Fruit fly (Drosophila melanogaster) whole organism, embryonic: ENCODE data around the gene AstA-R1.

Experiments
- Abd-B ChIP-seq: fragments of 200-800 bp; sonication (Bioruptor generic); optimal IDR thresholded peaks from 2 replicates; lab custom pipeline; 2018; ENCODE audit warnings: missing biosample characterization, mild to moderate bottlenecking, missing genetic modification characterization, moderate library complexity
- CG12299 ChIP-seq: fragments of 200-800 bp; sonication (Bioruptor generic); optimal IDR thresholded peaks from 2 replicates; lab custom pipeline; 2018; ENCODE audit warnings: missing biosample characterization, mild to moderate bottlenecking, missing genetic modification characterization
- CG13123 ChIP-seq: fragments of 200-800 bp; sonication (Bioruptor generic); optimal IDR thresholded peaks from 2 replicates; lab custom pipeline; 2016; ENCODE audit warnings: missing biosample characterization, missing genetic modification characterization
- CG16863 ChIP-seq: fragments of 200-800 bp; sonication (Bioruptor generic); optimal IDR thresholded peaks from 3 replicates; lab custom pipeline; 2016; ENCODE audit warnings: missing biosample characterization, missing genetic modification characterization
- CG17186 ChIP-seq: fragments of 200-800 bp; sonication (Bioruptor generic); optimal IDR thresholded peaks from 3 replicates; lab custom pipeline; 2017; ENCODE audit warnings: missing biosample characterization, missing genetic modification reagents, missing genetic modification characterization
- CG17829 ChIP-seq: fragments of 200-800 bp; optimal IDR thresholded peaks from 2 replicates; lab custom pipeline; 2019; ENCODE audit warnings: missing biosample characterization, mild to moderate bottlenecking, missing genetic modification characterization, moderate library complexity
- CG18476 ChIP-seq: fragments of 200-800 bp; sonication (Bioruptor generic); optimal IDR thresholded peaks from 2 replicates; lab custom pipeline; 2016; ENCODE audit warnings: missing biosample characterization, mild to moderate bottlenecking, missing genetic modification characterization
- CG34422 ChIP-seq: fragments of 200-800 bp; sonication (Bioruptor generic); IDR thresholded peaks from 3 replicates; pipeline ENCODE4 v1.3.6; 2022; ENCODE audit warnings: missing biosample characterization, missing genetic modification characterization
- CG3847 ChIP-seq: fragments of 200-800 bp; sonication (Bioruptor generic); IDR thresholded peaks from 2 replicates; pipeline ENCODE4 v1.3.6; 2022; ENCODE audit warnings: missing biosample characterization, missing genetic modification characterization
- CG4328 ChIP-seq: fragments of 200-800 bp; sonication (Bioruptor generic); optimal IDR thresholded peaks from 3 replicates; lab custom pipeline; 2017; ENCODE audit warnings: missing biosample characterization, missing genetic modification reagents, missing genetic modification characterization
- CG6683 ChIP-seq: fragments of 200-800 bp; sonication (Bioruptor generic); optimal IDR thresholded peaks from 2 replicates; lab custom pipeline; 2017; ENCODE audit warnings: missing biosample characterization, mild to moderate bottlenecking, missing genetic modification characterization, missing genetic modification reagents
- CG8290 ChIP-seq, 3 experiments: fragments of 200-800 bp; sonication (Bioruptor generic); optimal IDR thresholded peaks; 2 replicates each; lab custom pipeline; 2016 to 2019; ENCODE audit warnings: missing biosample characterization in 3 of 3, missing genetic modification characterization in 3 of 3, mild to moderate bottlenecking in 2 of 3, moderate library complexity in 1 of 3
- CG9797 ChIP-seq: fragments of 200-800 bp; sonication (Bioruptor generic); optimal IDR thresholded peaks from 3 replicates; lab custom pipeline; 2018; ENCODE audit warnings: missing biosample characterization, mild to moderate bottlenecking, missing genetic modification characterization
- D19A ChIP-seq: fragments of 200-800 bp; optimal IDR thresholded peaks from 3 replicates; lab custom pipeline; 2019; ENCODE audit warnings: missing biosample characterization, mild to moderate bottlenecking, missing genetic modification characterization, moderate library complexity
- Dip2 ChIP-seq: fragments of 200-800 bp; sonication (Bioruptor generic); IDR thresholded peaks from 2 replicates; pipeline ENCODE4 v1.3.6; 2022; ENCODE audit warnings: missing biosample characterization, missing genetic modification characterization
- Gsc ChIP-seq: fragments of 200-800 bp; sonication (Bioruptor generic); IDR thresholded peaks from 2 replicates; pipeline ENCODE4 v1.3.6; 2022; ENCODE audit warnings: missing biosample characterization, missing genetic modification characterization
- Hr51 ChIP-seq, 2 experiments: fragments of 200-800 bp; sonication (Bioruptor generic); optimal IDR thresholded peaks; 2 replicates in 1 of 2; 3 replicates in 1 of 2; lab custom pipeline; 2016 to 2018; ENCODE audit warnings: missing biosample characterization in 2 of 2, missing genetic modification characterization in 2 of 2, mild to moderate bottlenecking in 1 of 2, moderate library complexity in 1 of 2
- Hr78 ChIP-seq, 2 experiments: fragments of 200-800 bp in 1 of 2; fragments of >200 bp in 1 of 2; sonication (Bioruptor generic) in 1 of 2; optimal IDR thresholded peaks; 2 replicates each; lab custom pipeline; 2017 to 2019; ENCODE audit warnings: missing biosample characterization in 2 of 2, missing genetic modification characterization in 2 of 2, mild to moderate bottlenecking in 1 of 2, moderate library complexity in 1 of 2
- Max ChIP-seq: fragments of 200-800 bp; sonication (Bioruptor generic); optimal IDR thresholded peaks from 2 replicates; lab custom pipeline; 2016; ENCODE audit warnings: missing biosample characterization, mild to moderate bottlenecking, missing genetic modification characterization
- NFAT ChIP-seq: fragments of 200-800 bp; sonication (Bioruptor generic); IDR thresholded peaks from 2 replicates; pipeline ENCODE4 v1.3.6; 2022; ENCODE audit warnings: missing biosample characterization, missing genetic modification characterization
- PHDP ChIP-seq: fragments of 200-800 bp; sonication (Bioruptor generic); optimal IDR thresholded peaks from 3 replicates; lab custom pipeline; 2018; ENCODE audit warnings: missing biosample characterization, mild to moderate bottlenecking, missing genetic modification characterization, moderate library complexity
- Poxn ChIP-seq: fragments of 200-800 bp; sonication (Bioruptor generic); IDR thresholded peaks from 2 replicates; pipeline ENCODE4 v1.3.6; 2022; ENCODE audit warnings: missing biosample characterization, missing genetic modification characterization
- Rfx ChIP-seq: fragments of 200-800 bp; sonication (Bioruptor generic); IDR thresholded peaks from 2 replicates; pipeline ENCODE4 v1.3.6; 2022; ENCODE audit warnings: missing biosample characterization, missing genetic modification characterization
- Sry-β ChIP-seq: fragments of 200-800 bp; sonication (Bioruptor generic); optimal IDR thresholded peaks from 2 replicates; lab custom pipeline; 2018; ENCODE audit warnings: missing biosample characterization, mild to moderate bottlenecking, missing genetic modification characterization, moderate library complexity
- Trl ChIP-seq, 3 experiments: fragments of >200 bp in 2 of 3; fragments of 200-800 bp in 1 of 3; sonication (Bioruptor generic) in 1 of 3; optimal IDR thresholded peaks; 2 replicates in 1 of 3; 3 replicates in 2 of 3; lab custom pipeline; 2016 to 2017; ENCODE audit warnings: missing biosample characterization in 1 of 3, missing genetic modification characterization in 1 of 3
- Xrp1 ChIP-seq: fragments of 200-800 bp; sonication (Bioruptor generic); IDR thresholded peaks from 2 replicates; pipeline ENCODE4 v1.3.6; 2022; ENCODE audit warnings: missing biosample characterization, missing genetic modification characterization
- ab ChIP-seq: fragments of 200-800 bp; sonication (Bioruptor generic); optimal IDR thresholded peaks from 2 replicates; lab custom pipeline; 2016; ENCODE audit warnings: missing biosample characterization, missing genetic modification characterization
- al ChIP-seq: fragments of 200-800 bp; sonication (Bioruptor generic); IDR thresholded peaks from 2 replicates; pipeline ENCODE4 v1.3.6; 2022; ENCODE audit warnings: missing biosample characterization, missing genetic modification characterization
- ap ChIP-seq: fragments of 200-800 bp; sonication (Bioruptor generic); IDR thresholded peaks from 2 replicates; pipeline ENCODE4 v1.3.6; 2022; ENCODE audit warnings: missing biosample characterization, missing genetic modification characterization
- bowl ChIP-seq: fragments of 200-800 bp; sonication (Bioruptor generic); IDR thresholded peaks from 2 replicates; pipeline ENCODE4 v1.3.6; 2022; ENCODE audit warnings: missing biosample characterization, missing genetic modification characterization
- cad ChIP-seq: fragments of >200 bp; optimal IDR thresholded peaks from 2 replicates; lab custom pipeline; 2017; ENCODE audit warnings: missing biosample characterization, missing genetic modification characterization
- chinmo ChIP-seq: fragments of 200-800 bp; sonication (Bioruptor generic); IDR thresholded peaks from 4 replicates; pipeline ENCODE4 v1.3.6; 2022; ENCODE audit warnings: missing biosample characterization, missing genetic modification characterization; ENCODE audit not compliant: partially characterized antibody
- ci ChIP-seq: fragments of 200-800 bp; sonication (Bioruptor generic); IDR thresholded peaks from 3 replicates; pipeline ENCODE4 v1.3.6; 2022; ENCODE audit warnings: missing biosample characterization, missing genetic modification characterization
- cwo ChIP-seq: fragments of 200-800 bp; sonication (Bioruptor generic); optimal IDR thresholded peaks from 3 replicates; lab custom pipeline; 2017; ENCODE audit warnings: missing biosample characterization, missing genetic modification characterization, mild to moderate bottlenecking, moderate library complexity, missing genetic modification reagents
- danr ChIP-seq: fragments of 200-800 bp; sonication (Bioruptor generic); IDR thresholded peaks from 2 replicates; pipeline ENCODE4 v1.3.6; 2022; ENCODE audit warnings: missing biosample characterization, missing genetic modification characterization
- hkb ChIP-seq, 2 experiments: fragments of 200-800 bp in 1 of 2; fragments of >200 bp in 1 of 2; sonication (Bioruptor generic) in 1 of 2; IDR thresholded peaks in 1 of 2; optimal IDR thresholded peaks in 1 of 2; 2 replicates each; pipeline versions ENCODE4 v1.3.6 to Lab custom; 2017 to 2022; ENCODE audit warnings: missing biosample characterization in 1 of 2, missing genetic modification characterization in 1 of 2
- hth ChIP-seq: fragments of >200 bp; optimal IDR thresholded peaks from 2 replicates; lab custom pipeline; 2017; ENCODE audit warnings: inconsistent platforms
- kay ChIP-seq: fragments of 200-800 bp; sonication (Bioruptor generic); optimal IDR thresholded peaks from 2 replicates; lab custom pipeline; 2016; ENCODE audit warnings: missing biosample characterization, missing genetic modification characterization
- lab ChIP-seq: fragments of 200-800 bp; sonication (Bioruptor generic); optimal IDR thresholded peaks from 3 replicates; lab custom pipeline; 2017; ENCODE audit warnings: missing biosample characterization, missing genetic modification characterization, mild to moderate bottlenecking, moderate library complexity, missing genetic modification reagents
- luna ChIP-seq: fragments of 200-800 bp; sonication (Bioruptor generic); optimal IDR thresholded peaks from 2 replicates; lab custom pipeline; 2016; ENCODE audit warnings: missing biosample characterization, missing genetic modification characterization
- mam ChIP-seq: fragments of 200-800 bp; sonication (Bioruptor generic); optimal IDR thresholded peaks from 3 replicates; lab custom pipeline; 2016; ENCODE audit warnings: missing biosample characterization, missing genetic modification characterization
- pum ChIP-seq: fragments of 200-800 bp; sonication (Bioruptor generic); optimal IDR thresholded peaks from 2 replicates; lab custom pipeline; 2016; ENCODE audit warnings: missing biosample characterization, missing genetic modification characterization
- pzg ChIP-seq: fragments of 200-800 bp; sonication (Bioruptor generic); optimal IDR thresholded peaks from 3 replicates; lab custom pipeline; 2018; ENCODE audit warnings: missing biosample characterization, mild to moderate bottlenecking, missing genetic modification characterization, moderate library complexity
- ranshi ChIP-seq: fragments of 200-800 bp; sonication (Bioruptor generic); IDR thresholded peaks from 2 replicates; pipeline ENCODE4 v1.3.6; 2022; ENCODE audit warnings: missing biosample characterization, missing genetic modification characterization
- sens-2 ChIP-seq: fragments of 200-800 bp; sonication (Bioruptor generic); IDR thresholded peaks from 2 replicates; pipeline ENCODE4 v1.3.6; 2022; ENCODE audit warnings: missing biosample characterization, missing genetic modification characterization
- tna ChIP-seq: fragments of 200-800 bp; sonication (Bioruptor generic); IDR thresholded peaks from 2 replicates; pipeline ENCODE4 v1.3.6; 2022; ENCODE audit warnings: missing biosample characterization, missing genetic modification characterization; ENCODE audit not compliant: partially characterized antibody
- trem ChIP-seq: fragments of 200-800 bp; optimal IDR thresholded peaks from 3 replicates; lab custom pipeline; 2019; ENCODE audit warnings: missing biosample characterization, mild to moderate bottlenecking, missing genetic modification characterization, moderate library complexity
- trh ChIP-seq: fragments of 200-800 bp; sonication (Bioruptor generic); optimal IDR thresholded peaks from 2 replicates; lab custom pipeline; 2016; ENCODE audit warnings: missing biosample characterization, missing genetic modification characterization
- z ChIP-seq: fragments of 200-800 bp; sonication (Bioruptor generic); IDR thresholded peaks from 3 replicates; pipeline ENCODE4 v1.3.6; 2022; ENCODE audit warnings: missing biosample characterization, missing genetic modification characterization

Gene AstA-R1

dm6 chrX:3687837-3688375 lies 113.6 kb downstream of the AstA-R1 start (continued):
- TF ChIP-seq Hr78 (GFP tag; optimal IDR thresholded peaks at IDR 0.05; lab: Kevin White, UChicago) (peak in 1 of 2 experiments; percentile 29), ap (GFP tag; lab: Robert Waterston, UW) (0 out of 2 replicates have a peak, but pooled peaks have one; percentile 43), CG18476 (peak; percentile 25), danr (GFP tag; lab: Robert Waterston, UW) (no peak), lab (GFP tag; lab: Kevin White, UChicago) (peak; percentile 74), luna (GFP tag; lab: Kevin White, UChicago) (no peak), ci (GFP tag; lab: Robert Waterston, UW) (peak; percentile 85), D19A (tag; lab: Kevin White, UChicago) (peak; percentile 55), pum (GFP tag; lab: Kevin White, UChicago) (peak; percentile 65), trem (tag; lab: Kevin White, UChicago) (peak; percentile 23), Xrp1 (GFP tag; lab: Robert Waterston, UW) (peak; percentile 85), CG6683 (no peak), Sry-β (GFP tag; lab: Kevin White, UChicago) (no peak), cwo (GFP tag; lab: Kevin White, UChicago) (peak; percentile 80), chinmo (peak; percentile 80; the same call in 2 of the 4 replicates), CG17829 (peak; percentile 56), pzg (GFP tag; lab: Kevin White, UChicago) (no peak), Gsc (GFP tag; lab: Robert Waterston, UW) (no peak), Abd-B (peak; percentile 36), CG4328 (GFP tag; lab: Kevin White, UChicago) (no peak), ab (GFP tag; lab: Kevin White, UChicago) (peak; percentile 71), CG8290 (GFP tag; optimal IDR thresholded peaks at IDR 0.05; lab: Kevin White, UChicago) (no peak), CG8290 (tag; optimal IDR thresholded peaks at IDR 0.05; lab: Kevin White, UChicago) (peak in 1 of 2 experiments; percentile 68), Poxn (GFP tag; lab: Robert Waterston, UW) (no peak), trh (GFP tag; lab: Kevin White, UChicago) (no peak), Dip2 (GFP tag; lab: Robert Waterston, UW) (no peak), hth (lab: Kevin White, UChicago) (no peak), CG34422 (GFP tag; lab: Robert Waterston, UW) (peak; percentile 45; the same call in 1 of the 3 replicates), mam (GFP tag; lab: Kevin White, UChicago) (peak; percentile 35), Trl (optimal IDR thresholded peaks at IDR 0.05; lab: Kevin White, UChicago) (peak; percentile 85 to 92), Trl (GFP tag; optimal IDR thresholded peaks at IDR 0.05; lab: Kevin White, UChicago) (peak; percentile 62), al (GFP tag; lab: Robert Waterston, UW) (no peak), CG16863 (GFP tag; lab: Kevin White, UChicago) (peak; percentile 71), ranshi (GFP tag; lab: Robert Waterston, UW) (peak; percentile 71), cad (no peak), CG13123 (GFP tag; lab: Kevin White, UChicago) (peak; percentile 18), CG12299 (tag; lab: Kevin White, UChicago) (no peak), sens-2 (GFP tag; lab: Robert Waterston, UW) (peak; percentile 38; the same call in 1 of the 2 replicates), PHDP (tag; lab: Kevin White, UChicago) (peak; percentile 69), Max (peak; percentile 45), CG9797 (GFP tag; lab: Kevin White, UChicago) (no peak), z (GFP tag; lab: Robert Waterston, UW) (no peak), Hr51 (GFP tag; optimal IDR thresholded peaks at IDR 0.05; lab: Kevin White, UChicago) (peak; percentile 29 to 71), NFAT (GFP tag; lab: Robert Waterston, UW) (no peak), Rfx (GFP tag; lab: Robert Waterston, UW) (peak; percentile 61), bowl (peak; percentile 33; the same call in 1 of the 2 replicates), tna (no peak), CG17186 (GFP tag; lab: Kevin White, UChicago) (peak; percentile 21), hkb (optimal IDR thresholded peaks at IDR 0.05; lab: Kevin White, UChicago) (no peak), hkb (GFP tag; IDR thresholded peaks at IDR 0.05; lab: Robert Waterston, UW) (peak; percentile 65), CG3847 (GFP tag; lab: Robert Waterston, UW) (0 out of 2 replicates have a peak, but pooled peaks have one; percentile 20), kay (GFP tag; lab: Kevin White, UChicago) (peak; percentile 7)
